Worm (Caenorhabditis elegans) whole organism, dauer: ENCODE data around the gene F45D11.14.
"Not testable (repeated sequence)": the region's sequence is repeated elsewhere in the genome, so short reads cannot be mapped to it uniquely, and the experiment has no call there.

Experiments
- unc-62 ChIP-seq: sonication (generic microtip); optimal IDR thresholded peaks from 2 replicates; lab custom pipeline; 2017; ENCODE audit warnings: missing biosample characterization, missing genetic modification reagents, missing genetic modification characterization

F45D11.14 gene

DNA sequence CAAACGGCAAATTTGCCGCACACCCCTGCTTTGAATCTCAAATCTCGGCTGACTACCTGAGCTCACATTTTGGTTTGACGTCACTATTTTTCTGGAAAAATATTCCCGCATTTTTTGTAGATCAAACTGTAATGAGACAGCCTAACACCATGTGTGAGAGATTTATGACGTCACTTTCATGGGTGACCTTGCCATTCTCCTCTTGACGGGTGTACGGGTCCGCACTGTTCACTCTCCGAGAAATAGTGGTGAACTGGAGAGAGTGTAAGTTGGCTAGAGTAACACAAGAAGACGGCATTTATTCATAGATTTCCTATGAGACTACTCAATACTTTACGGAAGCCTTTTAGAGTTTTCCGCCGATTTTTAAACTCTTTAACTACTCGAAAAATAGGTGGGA is 20.6 kb downstream of the F45D11.14 start, which contains the start of gene fbxc-40:
Gene fbxc-40 (plus strand): TSS at position 301 of the 400 bp plus-strand sequence.
- not testable (repeated sequence) for TF ChIP-seq unc-62 (GFP tag; lab: Kevin White, UChicago)

- no peak for TF ChIP-seq unc-62 (GFP tag; lab: Kevin White, UChicago)
These were observed 23.4 kb downstream of the F45D11.14 start, which contains the start of gene srh-274 for ce11 chrII:982842-983241. TSS of gene srh-274 (plus strand) at chrII:983142.

ce11 chrII:979135-979534 is 27.1 kb downstream of the F45D11.14 start, which contains the start of the genes fbxc-17 and fbxc-15:
TSS of gene fbxc-17 (minus strand) at chrII:979235.
TSS of gene fbxc-15 (plus strand) at chrII:979423.
- no peak for TF ChIP-seq unc-62 (GFP tag; lab: Kevin White, UChicago)

ce11 chrII:973999-974398 is 32.3 kb downstream of the F45D11.14 start, which contains the start of gene fbxc-14:
TSS of gene fbxc-14 (plus strand) at chrII:974299.
- TF ChIP-seq unc-62 (GFP tag; lab: Kevin White, UChicago) = no peak

ce11 chrII:972850-973249 is 33.4 kb downstream of the F45D11.14 start, which contains the start of gene C32B5.15:
TSS of gene C32B5.15 (minus strand) at chrII:972950.
- no peak for TF ChIP-seq unc-62 (GFP tag; lab: Kevin White, UChicago)

ce11 chrII:968106-968505 is 38.2 kb downstream of the F45D11.14 start, which contains the start of gene C32B5.6:
TSS of gene C32B5.6 (plus strand) at chrII:968406.
- TF ChIP-seq unc-62 (GFP tag; lab: Kevin White, UChicago) = not testable (repeated sequence)

DNA sequence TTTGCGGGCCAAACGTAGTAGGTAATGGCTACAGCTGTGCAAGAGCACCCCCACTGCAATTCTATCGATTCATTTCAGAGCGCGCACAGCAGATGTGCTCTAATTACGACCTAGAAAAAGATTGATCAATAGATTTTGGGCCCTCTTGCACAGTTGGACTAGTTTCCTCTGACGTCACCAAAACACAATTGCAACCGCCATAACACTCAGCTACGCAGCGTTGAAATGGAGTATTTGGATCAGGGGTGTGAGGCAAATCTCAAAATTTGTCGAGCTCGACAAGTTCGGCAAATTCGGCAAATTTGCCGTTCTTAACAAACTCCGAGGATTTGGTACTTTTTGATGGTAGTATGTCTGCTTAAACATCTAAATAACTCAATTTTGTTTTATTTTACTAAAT is 39.3 kb downstream of the F45D11.14 start, which contains the start of gene fbxc-18:
Gene fbxc-18 (minus strand): TSS at position 101 of the 400 bp plus-strand sequence.
- not testable (repeated sequence) for TF ChIP-seq unc-62 (GFP tag; lab: Kevin White, UChicago)

DNA sequence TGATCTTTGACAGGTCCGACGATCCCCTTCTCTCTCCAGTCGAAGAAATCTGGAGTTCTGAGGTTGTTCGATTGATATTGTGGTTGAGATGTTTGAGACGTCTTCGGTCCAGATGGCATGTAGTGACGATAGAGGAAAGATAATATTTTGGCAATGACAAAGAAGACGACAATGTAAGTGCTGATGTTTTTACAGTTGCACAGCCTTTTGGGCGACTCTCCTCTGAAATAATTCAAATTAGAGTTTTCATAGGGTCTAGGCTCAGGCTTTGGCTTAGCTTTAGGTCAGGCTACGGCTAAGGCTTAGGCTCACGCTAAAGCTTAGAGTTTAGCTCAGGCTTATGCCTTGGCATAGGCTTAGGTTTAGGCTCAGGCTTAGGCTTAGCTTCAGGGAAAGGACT is 44.3 kb downstream of the F45D11.14 start, which contains the start of gene C32B5.13:
Gene C32B5.13 (minus strand): TSS at position 101 of the 400 bp plus-strand sequence.
- no peak for TF ChIP-seq unc-62 (GFP tag; lab: Kevin White, UChicago)

- no peak for TF ChIP-seq unc-62 (GFP tag; lab: Kevin White, UChicago)
These were observed 46.1 kb downstream of the F45D11.14 start, which contains the start of the genes C32B5.18 and C32B5.7 for ce11 chrII:960218-960617. TSS of gene C32B5.18 (plus strand) at chrII:960518. TSS of gene C32B5.7 (plus strand) at chrII:960528.

- no peak for TF ChIP-seq unc-62 (GFP tag; lab: Kevin White, UChicago)
These were observed 47.7 kb downstream of the F45D11.14 start, which contains the start of gene sdz-4 for ce11 chrII:958618-959017. TSS of gene sdz-4 (plus strand) at chrII:958918.

ce11 chrII:954626-955025 is 51.6 kb downstream of the F45D11.14 start, which contains the start of gene fbxc-7:
TSS of gene fbxc-7 (plus strand) at chrII:954926.
- TF ChIP-seq unc-62 (GFP tag; lab: Kevin White, UChicago) = not testable (repeated sequence)
